Fruit fly (Drosophila melanogaster): ENCODE data around the gene Cnb.

- TF ChIP-seq Sin3A (optimal IDR thresholded peaks at IDR 0.05) (no peak), ttk (optimal IDR thresholded peaks at IDR 0.05) (no peak), insv (optimal IDR thresholded peaks at IDR 0.05) (no peak), h (optimal IDR thresholded peaks at IDR 0.05) (no peak), psq (optimal IDR thresholded peaks at IDR 0.05) (no peak)
These were observed 27.3 kb upstream of the Cnb start for dm6 chr3L:1920051-1920450.

Data from Kc167 (cell line).